Fruit fly (Drosophila melanogaster): ENCODE data around the gene CG33490.

- no peak for TF ChIP-seq CG8478 (optimal IDR thresholded peaks at IDR 0.05)
- no peak for TF ChIP-seq EcR (GFP tag; optimal IDR thresholded peaks at IDR 0.05)
- no peak for TF ChIP-seq pan (optimal IDR thresholded peaks at IDR 0.05)
- no peak for TF ChIP-seq usp (GFP tag; optimal IDR thresholded peaks at IDR 0.05)
- TF ChIP-seq psq (optimal IDR thresholded peaks at IDR 0.05) = no peak
- no peak for TF ChIP-seq Dll (optimal IDR thresholded peaks at IDR 0.05)
These were observed 22.3 kb upstream of the CG33490 start, which contains the start of gene CG7368 for dm6 chr3L:11596585-11597252.

Measured in whole organism.